Worm (Caenorhabditis elegans) whole organism, L1 larva: ENCODE measurements around the gene T19B10.5.

ENCODE experiments used
- irx-1 ChIP-seq: sonication (generic microtip); optimal IDR thresholded peaks from 2 replicates; lab custom pipeline; 2016; ENCODE audit warnings: missing genetic modification characterization, missing compliant biosample characterization
- nhr-237 ChIP-seq: fragments of 150-350 bp; optimal IDR thresholded peaks from 2 replicates; lab custom pipeline; 2014; ENCODE audit warnings: missing biosample characterization, missing genetic modification characterization
- snpc-4 ChIP-seq: fragments of 150-350 bp; optimal IDR thresholded peaks from 2 replicates; lab custom pipeline; 2014; ENCODE audit warnings: missing biosample characterization, missing genetic modification characterization

DNA sequence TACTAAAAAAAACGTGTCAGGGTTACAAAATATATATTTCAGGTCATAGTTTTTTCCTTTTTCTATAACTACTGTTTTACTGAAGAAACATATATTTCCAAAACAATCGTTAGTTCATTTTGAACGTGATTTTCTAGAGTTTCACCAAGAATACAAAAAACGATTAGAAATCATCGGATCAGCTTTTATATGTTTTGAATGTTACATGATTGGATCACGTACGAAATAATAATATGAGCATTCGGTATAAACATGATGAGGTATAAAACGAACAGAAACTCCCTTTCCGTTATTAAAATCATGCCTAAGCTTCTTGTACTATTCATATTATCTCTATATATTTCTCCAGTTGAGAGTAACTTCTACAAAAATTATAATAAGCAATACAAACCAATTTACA is 38.4 kb downstream of the T19B10.5 start, which contains the start of gene clec-223:
- TF ChIP-seq nhr-237 = no peak
- TF ChIP-seq irx-1 (tag; lab: Kevin White, UChicago) = no peak
- TF ChIP-seq snpc-4 = no peak
